Worm (Caenorhabditis elegans) whole organism, midembryonic: ENCODE measurements around the gene Y48C3A.5.

ENCODE experiments used
- cog-1 ChIP-seq: sonication (generic microtip); optimal IDR thresholded peaks from 2 replicates; lab custom pipeline; 2016; ENCODE audit warnings: missing genetic modification characterization, missing compliant biosample characterization
- flt-1 ChIP-seq: fragments of 200-800 bp; sonication (Bioruptor generic); IDR thresholded peaks from 2 replicates; pipeline ENCODE4 v1.3.6; 2022; ENCODE audit warnings: missing genetic modification characterization, missing compliant biosample characterization
- klf-2 ChIP-seq: fragments of 200-800 bp; sonication (Bioruptor generic); conservative IDR thresholded peaks from 2 replicates; pipeline ENCODE4 v1.3.6; 2022; ENCODE audit warnings: missing genetic modification reagents, missing genetic modification characterization, missing compliant biosample characterization
- med-1 ChIP-seq: sonication (generic microtip); optimal IDR thresholded peaks from 2 replicates; lab custom pipeline; 2017; ENCODE audit warnings: missing genetic modification characterization, mild to moderate bottlenecking, missing compliant biosample characterization, antibody characterized with exemption, missing genetic modification reagents; ENCODE audit not compliant: insufficient read depth
- ref-1 ChIP-seq: fragments of 200-800 bp; sonication (Bioruptor generic); conservative IDR thresholded peaks from 2 replicates; pipeline ENCODE4 v1.3.6; 2022; ENCODE audit warnings: missing genetic modification reagents, missing genetic modification characterization, missing compliant biosample characterization
- tab-1 ChIP-seq: fragments of 200-800 bp; sonication (Bioruptor generic); IDR thresholded peaks from 2 replicates; pipeline ENCODE4 v1.3.6; 2022; ENCODE audit warnings: missing genetic modification characterization, missing compliant biosample characterization
- ztf-29 ChIP-seq: fragments of 200-800 bp; sonication (Bioruptor generic); IDR thresholded peaks from 2 replicates; pipeline ENCODE4 v1.3.6; 2022; ENCODE audit warnings: missing genetic modification reagents, missing genetic modification characterization, missing compliant biosample characterization

- TF ChIP-seq ref-1 (GFP tag; lab: Robert Waterston, UW) (no peak), klf-2 (GFP tag; lab: Robert Waterston, UW) (no peak), ztf-29 (GFP tag; lab: Robert Waterston, UW) (no peak), flt-1 (GFP tag; lab: Robert Waterston, UW) (no peak), tab-1 (no peak), cog-1 (tag; lab: Kevin White, UChicago) (no peak), med-1 (GFP tag; lab: Kevin White, UChicago) (no peak)
These were observed 11.7 kb downstream of the Y48C3A.5 start for ce11 chrII:13282566-13282965.
